Fruit fly (Drosophila melanogaster) whole organism, embryonic: ENCODE data around the gene mon2.

Experiments used
- Antp ChIP-seq: fragments of 200-800 bp; sonication (Bioruptor generic); optimal IDR thresholded peaks from 3 replicates; lab custom pipeline; 2016; ENCODE audit warnings: missing biosample characterization, missing genetic modification characterization
- Atf6 ChIP-seq: fragments of 200-800 bp; sonication (Bioruptor generic); IDR thresholded peaks from 2 replicates; pipeline ENCODE4 v1.3.6; 2022; ENCODE audit warnings: missing biosample characterization, missing genetic modification characterization
- BtbVII ChIP-seq: fragments of 200-800 bp; sonication (Bioruptor generic); optimal IDR thresholded peaks from 3 replicates; lab custom pipeline; 2017; ENCODE audit warnings: missing biosample characterization, mild to moderate bottlenecking, missing genetic modification characterization
- Bteb2 ChIP-seq: fragments of 200-800 bp; sonication (Bioruptor generic); optimal IDR thresholded peaks from 2 replicates; lab custom pipeline; 2016; ENCODE audit warnings: missing biosample characterization, missing genetic modification characterization
- CG10274 ChIP-seq: fragments of 200-800 bp; sonication (Bioruptor generic); optimal IDR thresholded peaks from 3 replicates; lab custom pipeline; 2017; ENCODE audit warnings: missing biosample characterization, mild to moderate bottlenecking, missing genetic modification characterization
- CG11504 ChIP-seq: fragments of 200-800 bp; sonication (Bioruptor generic); optimal IDR thresholded peaks from 3 replicates; lab custom pipeline; 2019; ENCODE audit warnings: missing biosample characterization, mild to moderate bottlenecking, missing genetic modification characterization, moderate library complexity
- CG11695 ChIP-seq: fragments of 200-800 bp; sonication (Bioruptor generic); IDR thresholded peaks from 3 replicates; pipeline ENCODE4 v1.3.6; 2022; ENCODE audit warnings: missing biosample characterization, missing genetic modification characterization
- CG13287 ChIP-seq: fragments of 200-800 bp; sonication (Bioruptor generic); IDR thresholded peaks from 2 replicates; pipeline ENCODE4 v1.3.6; 2022; ENCODE audit warnings: missing biosample characterization, missing genetic modification characterization; ENCODE audit not compliant: partially characterized antibody
- CG15514 ChIP-seq: fragments of 200-800 bp; sonication (Bioruptor generic); optimal IDR thresholded peaks from 3 replicates; lab custom pipeline; 2017; ENCODE audit warnings: missing biosample characterization, missing genetic modification characterization, mild to moderate bottlenecking, moderate library complexity, missing genetic modification reagents
- CG3407 ChIP-seq: fragments of 200-800 bp; sonication (Bioruptor generic); optimal IDR thresholded peaks from 2 replicates; lab custom pipeline; 2018; ENCODE audit warnings: missing biosample characterization, mild to moderate bottlenecking, missing genetic modification characterization
- CG4282 ChIP-seq: fragments of 200-800 bp; sonication (Bioruptor generic); optimal IDR thresholded peaks from 2 replicates; lab custom pipeline; 2016; ENCODE audit warnings: missing biosample characterization, missing genetic modification characterization
- CG5245 ChIP-seq: fragments of 200-800 bp; sonication (Bioruptor generic); optimal IDR thresholded peaks from 3 replicates; lab custom pipeline; 2016; ENCODE audit warnings: missing biosample characterization, missing genetic modification characterization
- CG6272 ChIP-seq: fragments of 200-800 bp; sonication (Bioruptor generic); IDR thresholded peaks from 2 replicates; pipeline ENCODE4 v1.3.6; 2022; ENCODE audit warnings: missing biosample characterization, missing genetic modification characterization
- CG8359 ChIP-seq: fragments of 200-800 bp; sonication (Bioruptor generic); optimal IDR thresholded peaks from 2 replicates; lab custom pipeline; 2017; ENCODE audit warnings: missing biosample characterization, mild to moderate bottlenecking, missing genetic modification characterization, borderline replicate concordance
- CG8944 ChIP-seq: fragments of 200-800 bp; sonication (Bioruptor generic); optimal IDR thresholded peaks from 3 replicates; lab custom pipeline; 2016; ENCODE audit warnings: missing biosample characterization, missing genetic modification characterization
- Chrac-16 ChIP-seq: fragments of 200-800 bp; sonication (Bioruptor generic); optimal IDR thresholded peaks from 3 replicates; lab custom pipeline; 2016; ENCODE audit warnings: missing biosample characterization, missing genetic modification characterization
- Dref ChIP-seq: fragments of 200-800 bp; sonication (Bioruptor generic); IDR thresholded peaks from 2 replicates; pipeline ENCODE4 v1.3.6; 2022; ENCODE audit warnings: missing biosample characterization, missing genetic modification characterization
- Elba2 ChIP-seq: fragments of 200-800 bp; sonication (Bioruptor generic); optimal IDR thresholded peaks from 3 replicates; lab custom pipeline; 2016; ENCODE audit warnings: missing biosample characterization, missing genetic modification characterization
- H15 ChIP-seq: fragments of 200-800 bp; sonication (Bioruptor generic); IDR thresholded peaks from 3 replicates; pipeline ENCODE4 v1.3.6; 2022; ENCODE audit warnings: missing biosample characterization, missing genetic modification characterization
- H2.0 ChIP-seq: fragments of 200-800 bp; sonication (Bioruptor generic); IDR thresholded peaks from 2 replicates; pipeline ENCODE4 v1.3.6; 2022; ENCODE audit warnings: missing biosample characterization, missing genetic modification characterization
- HLH54F ChIP-seq: fragments of 200-800 bp; sonication (Bioruptor generic); optimal IDR thresholded peaks from 3 replicates; lab custom pipeline; 2016; ENCODE audit warnings: missing biosample characterization, missing genetic modification characterization
- Hey ChIP-seq: fragments of 200-800 bp; sonication (Bioruptor generic); optimal IDR thresholded peaks from 3 replicates; lab custom pipeline; 2018; ENCODE audit warnings: missing biosample characterization, mild to moderate bottlenecking, missing genetic modification characterization
- Kr ChIP-seq: fragments of 200-800 bp; sonication (Bioruptor generic); optimal IDR thresholded peaks from 2 replicates; lab custom pipeline; 2017; ENCODE audit warnings: missing biosample characterization, mild to moderate bottlenecking, missing genetic modification characterization
- Lhr ChIP-seq: fragments of 200-800 bp; sonication (Bioruptor generic); optimal IDR thresholded peaks from 3 replicates; lab custom pipeline; 2017; ENCODE audit warnings: mild to moderate bottlenecking, missing biosample characterization, missing genetic modification reagents, missing genetic modification characterization
- Sry-δ ChIP-seq: fragments of 200-800 bp; sonication (Bioruptor generic); optimal IDR thresholded peaks from 2 replicates; lab custom pipeline; 2016; ENCODE audit warnings: missing biosample characterization, missing genetic modification characterization
- TFAM ChIP-seq: fragments of 200-800 bp; sonication (Bioruptor generic); optimal IDR thresholded peaks from 2 replicates; lab custom pipeline; 2017; ENCODE audit warnings: missing biosample characterization, missing genetic modification characterization, inconsistent platforms
- Usf ChIP-seq: fragments of 200-800 bp; sonication (Bioruptor generic); optimal IDR thresholded peaks from 2 replicates; lab custom pipeline; 2017; ENCODE audit warnings: missing genotype, missing biosample characterization, missing genetic modification characterization
- abd-A ChIP-seq: fragments of 200-800 bp; sonication (Bioruptor generic); optimal IDR thresholded peaks from 3 replicates; lab custom pipeline; 2019; ENCODE audit warnings: missing biosample characterization, mild to moderate bottlenecking, missing genetic modification characterization, moderate library complexity
- ac ChIP-seq: fragments of 200-800 bp; sonication (Bioruptor generic); optimal IDR thresholded peaks from 3 replicates; lab custom pipeline; 2017; ENCODE audit warnings: missing biosample characterization, mild to moderate bottlenecking, missing genetic modification characterization
- al ChIP-seq: fragments of 200-800 bp; sonication (Bioruptor generic); IDR thresholded peaks from 2 replicates; pipeline ENCODE4 v1.3.6; 2022; ENCODE audit warnings: missing biosample characterization, missing genetic modification characterization
- ash1 ChIP-seq: fragments of 200-800 bp; sonication (Bioruptor generic); optimal IDR thresholded peaks from 2 replicates; lab custom pipeline; 2018; ENCODE audit warnings: missing biosample characterization, mild to moderate bottlenecking, missing genetic modification characterization
- ci ChIP-seq: fragments of 200-800 bp; sonication (Bioruptor generic); IDR thresholded peaks from 3 replicates; pipeline ENCODE4 v1.3.6; 2022; ENCODE audit warnings: missing biosample characterization, missing genetic modification characterization
- dimm ChIP-seq: fragments of 200-800 bp; sonication (Bioruptor generic); IDR thresholded peaks from 2 replicates; pipeline ENCODE4 v1.3.6; 2022; ENCODE audit warnings: missing biosample characterization, missing genetic modification characterization
- dysf ChIP-seq: fragments of 200-800 bp; sonication (Bioruptor generic); IDR thresholded peaks from 3 replicates; pipeline ENCODE4 v1.3.6; 2022; ENCODE audit warnings: missing biosample characterization, missing genetic modification characterization
- fd3F ChIP-seq: fragments of 200-800 bp; sonication (Bioruptor generic); optimal IDR thresholded peaks from 2 replicates; lab custom pipeline; 2018; ENCODE audit warnings: missing biosample characterization, mild to moderate bottlenecking, missing genetic modification characterization, moderate library complexity
- fu2 ChIP-seq: fragments of 200-800 bp; sonication (Bioruptor generic); optimal IDR thresholded peaks from 2 replicates; lab custom pipeline; 2016; ENCODE audit warnings: missing biosample characterization, missing genetic modification characterization
- hkb ChIP-seq, 2 experiments: fragments of 200-800 bp in 1 of 2; fragments of >200 bp in 1 of 2; sonication (Bioruptor generic) in 1 of 2; IDR thresholded peaks in 1 of 2; optimal IDR thresholded peaks in 1 of 2; 2 replicates each; pipeline versions ENCODE4 v1.3.6 to Lab custom; 2017 to 2022; ENCODE audit warnings: missing biosample characterization in 1 of 2, missing genetic modification characterization in 1 of 2
- insv ChIP-seq, 2 experiments: fragments of 200-800 bp; sonication (Bioruptor generic); optimal IDR thresholded peaks; 3 replicates each; lab custom pipeline; 2016 to 2018; ENCODE audit warnings: missing biosample characterization in 2 of 2, missing genetic modification characterization in 2 of 2
- kah ChIP-seq: fragments of 200-800 bp; sonication (Bioruptor generic); optimal IDR thresholded peaks from 2 replicates; lab custom pipeline; 2018; ENCODE audit warnings: missing biosample characterization, mild to moderate bottlenecking, missing genetic modification characterization
- pan ChIP-seq, 4 experiments: fragments of >200 bp in 3 of 4; fragments of 200-800 bp in 1 of 4; sonication (Bioruptor generic) in 1 of 4; optimal IDR thresholded peaks in 3 of 4; IDR thresholded peaks in 1 of 4; 2 replicates each; pipeline versions ENCODE4 v1.3.6 to Lab custom; 2017 to 2022; ENCODE audit warnings: missing biosample characterization in 2 of 4, missing genetic modification characterization in 2 of 4, mixed read lengths in 1 of 4
- pb ChIP-seq: fragments of 200-800 bp; sonication (Bioruptor generic); optimal IDR thresholded peaks from 3 replicates; lab custom pipeline; 2016; ENCODE audit warnings: missing biosample characterization, missing genetic modification characterization
- sc ChIP-seq, 3 experiments: fragments of >200 bp in 2 of 3; fragments of 200-800 bp in 1 of 3; sonication (Bioruptor generic) in 1 of 3; optimal IDR thresholded peaks; 2 replicates in 2 of 3; 3 replicates in 1 of 3; lab custom pipeline; 2017; ENCODE audit warnings: mild to moderate bottlenecking in 1 of 3, missing biosample characterization in 1 of 3, missing genetic modification characterization in 1 of 3, missing genetic modification reagents in 1 of 3
- slbo ChIP-seq: fragments of 200-800 bp; sonication (Bioruptor generic); IDR thresholded peaks from 2 replicates; pipeline ENCODE4 v1.3.6; 2022; ENCODE audit warnings: missing biosample characterization, missing genetic modification characterization
- sna ChIP-seq: fragments of 200-800 bp; sonication (Bioruptor generic); IDR thresholded peaks from 2 replicates; pipeline ENCODE4 v1.3.6; 2022; ENCODE audit warnings: missing biosample characterization, missing genetic modification characterization; ENCODE audit not compliant: partially characterized antibody
- tin ChIP-seq: fragments of 200-800 bp; sonication (Bioruptor generic); optimal IDR thresholded peaks from 3 replicates; lab custom pipeline; 2016; ENCODE audit warnings: missing biosample characterization, missing genetic modification characterization
- toy ChIP-seq: fragments of 200-800 bp; sonication (Bioruptor generic); IDR thresholded peaks from 2 replicates; pipeline ENCODE4 v1.3.6; 2022; ENCODE audit warnings: missing biosample characterization, missing genetic modification characterization
- unc-4 ChIP-seq: fragments of 200-800 bp; sonication (Bioruptor generic); IDR thresholded peaks from 2 replicates; pipeline ENCODE4 v1.3.6; 2022; ENCODE audit warnings: missing biosample characterization, missing genetic modification characterization; ENCODE audit not compliant: partially characterized antibody

Gene mon2

dm6 chr2L:8081640-8082485 lies 41.9 kb downstream of the mon2 start (continued):
- TF ChIP-seq ci (GFP tag; lab: Robert Waterston, UW) = peak; percentile 88
- TF ChIP-seq CG11695 (GFP tag; lab: Robert Waterston, UW) = peak; percentile 88
- peak; percentile 64 for TF ChIP-seq CG8359 (GFP tag; lab: Kevin White, UChicago)
- peak; percentile 81 for TF ChIP-seq Kr (GFP tag; lab: Kevin White, UChicago)
- peak; percentile 1 for TF ChIP-seq CG5245 (GFP tag; lab: Kevin White, UChicago)
- peak; percentile 80 for TF ChIP-seq CG3407 (GFP tag; lab: Kevin White, UChicago)
- peak; percentile 46 for TF ChIP-seq Bteb2 (GFP tag; lab: Kevin White, UChicago)
- TF ChIP-seq sc (optimal IDR thresholded peaks at IDR 0.05; lab: Kevin White, UChicago) = no peak
- peak; percentile 85 for TF ChIP-seq sc (GFP tag; optimal IDR thresholded peaks at IDR 0.05; lab: Kevin White, UChicago)
- no peak for TF ChIP-seq pan (optimal IDR thresholded peaks at IDR 0.05; lab: Kevin White, UChicago)
- TF ChIP-seq pan (GFP tag; optimal IDR thresholded peaks at IDR 0.05 in 1 of 2, IDR thresholded peaks at IDR 0.05 in 1 of 2) = peak in 1 of 2 experiments; percentile 43
- no peak for TF ChIP-seq fu2 (GFP tag; lab: Kevin White, UChicago)
- peak; percentile 84 for TF ChIP-seq slbo (GFP tag; lab: Robert Waterston, UW)
- TF ChIP-seq H2.0 (GFP tag; lab: Robert Waterston, UW) = peak; percentile 80
- no peak for TF ChIP-seq CG10274
- TF ChIP-seq ash1 = no peak
- TF ChIP-seq CG4282 (GFP tag; lab: Kevin White, UChicago) = no peak
- TF ChIP-seq Elba2 (GFP tag; lab: Kevin White, UChicago) = peak; percentile 53
- peak; percentile 60 for TF ChIP-seq Usf (GFP tag; lab: Kevin White, UChicago)
- TF ChIP-seq Lhr = peak; percentile 34
- peak; percentile 91 for TF ChIP-seq CG11504 (tag; lab: Kevin White, UChicago)
- TF ChIP-seq dimm = peak; percentile 56
- TF ChIP-seq CG13287 (GFP tag; lab: Robert Waterston, UW) = no peak
- peak in 1 of 2 experiments; percentile 50 for TF ChIP-seq insv (GFP tag; optimal IDR thresholded peaks at IDR 0.05; lab: Kevin White, UChicago)
- TF ChIP-seq hkb (optimal IDR thresholded peaks at IDR 0.05; lab: Kevin White, UChicago) = no peak
- TF ChIP-seq hkb (GFP tag; IDR thresholded peaks at IDR 0.05; lab: Robert Waterston, UW) = peak; percentile 93
- no peak for TF ChIP-seq toy (GFP tag; lab: Robert Waterston, UW)
- peak; percentile 45 for TF ChIP-seq BtbVII
- peak; percentile 64 for TF ChIP-seq al (GFP tag; lab: Robert Waterston, UW)
- peak; percentile 18 for TF ChIP-seq CG8944 (GFP tag; lab: Kevin White, UChicago)
- no peak for TF ChIP-seq Dref (GFP tag; lab: Robert Waterston, UW)
- TF ChIP-seq CG15514 (GFP tag; lab: Kevin White, UChicago) = no peak
- TF ChIP-seq sna (GFP tag; lab: Robert Waterston, UW) = no peak
- TF ChIP-seq Hey (tag; lab: Kevin White, UChicago) = no peak
- no peak for TF ChIP-seq abd-A
- peak; percentile 28 for TF ChIP-seq Antp (GFP tag; lab: Kevin White, UChicago)
- peak; percentile 55; the same call in 1 of the 2 replicates for TF ChIP-seq Atf6 (GFP tag; lab: Robert Waterston, UW)
- no peak for TF ChIP-seq CG6272 (GFP tag; lab: Robert Waterston, UW)
- peak; percentile 91 for TF ChIP-seq dysf (GFP tag; lab: Robert Waterston, UW)
- TF ChIP-seq tin (GFP tag; lab: Kevin White, UChicago) = peak; percentile 77
- no peak for TF ChIP-seq kah
- peak; percentile 77 for TF ChIP-seq Chrac-16
- TF ChIP-seq unc-4 = no peak
- no peak for TF ChIP-seq Sry-δ (GFP tag; lab: Kevin White, UChicago)
- TF ChIP-seq fd3F (GFP tag; lab: Kevin White, UChicago) = peak; percentile 72
- TF ChIP-seq H15 (GFP tag; lab: Robert Waterston, UW) = no peak
- no peak for TF ChIP-seq TFAM (GFP tag; lab: Kevin White, UChicago)
- TF ChIP-seq HLH54F (GFP tag; lab: Kevin White, UChicago) = peak; percentile 44
- no peak for TF ChIP-seq pb
- TF ChIP-seq ac (GFP tag; lab: Kevin White, UChicago) = peak; percentile 45
